Worm (Caenorhabditis elegans) whole organism, young adult: Measurements from ENCODE around the gene C29F9.6.

ENCODE experiments used
- B0019.2 ChIP-seq: fragments of 200-800 bp; sonication (Bioruptor generic); conservative IDR thresholded peaks from 2 replicates; pipeline ENCODE4 v1.3.6; 2022; ENCODE audit warnings: missing genetic modification reagents, missing genetic modification characterization, missing compliant biosample characterization
- F23B12.7 ChIP-seq: sonication (generic microtip); optimal IDR thresholded peaks from 2 replicates; lab custom pipeline; 2017; ENCODE audit warnings: missing genetic modification characterization, mild to moderate bottlenecking, missing compliant biosample characterization, antibody characterized with exemption, moderate library complexity; ENCODE audit not compliant: insufficient read depth
- F37B4.10 ChIP-seq: fragments of 200-800 bp; sonication (Bioruptor generic); IDR thresholded peaks from 2 replicates; pipeline ENCODE4 v1.3.6; 2022; ENCODE audit warnings: missing genetic modification characterization, missing compliant biosample characterization
- F39B2.1 ChIP-seq: fragments of 200-800 bp; sonication (Bioruptor generic); IDR thresholded peaks from 2 replicates; pipeline ENCODE4 v1.3.6; 2022; ENCODE audit warnings: missing genetic modification reagents, missing genetic modification characterization, missing compliant biosample characterization
- F57A8.1 ChIP-seq: fragments of 200-800 bp; sonication (Bioruptor generic); optimal IDR thresholded peaks from 2 replicates; lab custom pipeline; 2018; ENCODE audit warnings: mild to moderate bottlenecking, missing genetic modification characterization, moderate library complexity, missing compliant biosample characterization
- Y56A3A.18 ChIP-seq: fragments of 200-800 bp; sonication (Bioruptor generic); IDR thresholded peaks from 2 replicates; pipeline ENCODE4 v1.3.6; 2022; ENCODE audit warnings: missing genetic modification reagents, missing genetic modification characterization, missing compliant biosample characterization
- Y79H2A.3 ChIP-seq: fragments of 200-800 bp; sonication (Bioruptor generic); conservative IDR thresholded peaks from 2 replicates; pipeline ENCODE4 v1.3.6; 2022; ENCODE audit warnings: missing genetic modification reagents, missing genetic modification characterization, missing compliant biosample characterization
- Y95B8A.8 ChIP-seq: fragments of 200-800 bp; sonication (Bioruptor generic); IDR thresholded peaks from 2 replicates; pipeline ENCODE4 v1.3.6; 2022; ENCODE audit warnings: missing genetic modification reagents, missing genetic modification characterization, missing compliant biosample characterization
- ZK185.1 ChIP-seq: sonication (generic microtip); optimal IDR thresholded peaks from 2 replicates; lab custom pipeline; 2016; ENCODE audit warnings: mild to moderate bottlenecking, missing genetic modification characterization, missing compliant biosample characterization; ENCODE audit not compliant: poor library complexity, severe bottlenecking
- aptf-3 ChIP-seq: fragments of 200-800 bp; sonication (Bioruptor generic); IDR thresholded peaks from 2 replicates; pipeline ENCODE4 v1.3.6; 2022; ENCODE audit warnings: missing genetic modification characterization, missing compliant biosample characterization
- athp-1 ChIP-seq: sonication (generic microtip); optimal IDR thresholded peaks from 2 replicates; lab custom pipeline; 2017; ENCODE audit warnings: mild to moderate bottlenecking, missing genetic modification characterization, missing compliant biosample characterization
- attf-5 ChIP-seq: fragments of 200-800 bp; sonication (Bioruptor generic); optimal IDR thresholded peaks from 2 replicates; lab custom pipeline; 2018; ENCODE audit warnings: mild to moderate bottlenecking, missing genetic modification characterization, missing compliant biosample characterization
- bed-2 ChIP-seq: fragments of 200-800 bp; sonication (Bioruptor generic); IDR thresholded peaks from 2 replicates; pipeline ENCODE4 v1.3.6; 2022; ENCODE audit warnings: missing genetic modification reagents, missing genetic modification characterization, missing compliant biosample characterization
- cebp-1 ChIP-seq, 2 experiments: fragments of 200-800 bp in 1 of 2; sonication (Bioruptor generic) in 1 of 2; sonication (generic microtip) in 1 of 2; IDR thresholded peaks in 1 of 2; optimal IDR thresholded peaks in 1 of 2; 2 replicates each; pipeline versions ENCODE4 v1.3.6 to Lab custom; 2017 to 2022; ENCODE audit warnings: missing compliant biosample characterization in 2 of 2, missing genetic modification characterization in 2 of 2, mild to moderate bottlenecking in 1 of 2, missing genetic modification reagents in 1 of 2, moderate library complexity in 1 of 2
- ceh-27 ChIP-seq: fragments of 200-800 bp; sonication (Bioruptor generic); optimal IDR thresholded peaks from 2 replicates; lab custom pipeline; 2018; ENCODE audit warnings: mild to moderate bottlenecking, missing genetic modification characterization, moderate library complexity, missing compliant biosample characterization
- chd-7 ChIP-seq: sonication (generic microtip); optimal IDR thresholded peaks from 2 replicates; lab custom pipeline; 2016; ENCODE audit warnings: mild to moderate bottlenecking, missing genetic modification characterization, moderate library complexity, missing compliant biosample characterization
- die-1 ChIP-seq: sonication (generic microtip); optimal IDR thresholded peaks from 2 replicates; lab custom pipeline; 2016; ENCODE audit warnings: missing genotype, mild to moderate bottlenecking, missing genetic modification characterization, missing compliant biosample characterization
- dpl-1 ChIP-seq: fragments of 150-350 bp; optimal IDR thresholded peaks from 2 replicates; lab custom pipeline; 2014; ENCODE audit warnings: missing biosample characterization, missing genetic modification reagents, missing genetic modification characterization
- egl-18 ChIP-seq: fragments of 200-800 bp; sonication (Bioruptor generic); IDR thresholded peaks from 2 replicates; pipeline ENCODE4 v1.3.6; 2022; ENCODE audit warnings: missing genetic modification reagents, missing genetic modification characterization, missing compliant biosample characterization
- egl-44 ChIP-seq: fragments of 200-800 bp; sonication (Bioruptor generic); IDR thresholded peaks from 2 replicates; pipeline ENCODE4 v1.3.6; 2022; ENCODE audit warnings: missing genetic modification reagents, missing genetic modification characterization, missing compliant biosample characterization
- ekl-4 ChIP-seq: fragments of 200-800 bp; sonication (Bioruptor generic); IDR thresholded peaks from 2 replicates; pipeline ENCODE4 v1.3.6; 2022; ENCODE audit warnings: missing genetic modification reagents, missing genetic modification characterization, missing compliant biosample characterization
- ets-4 ChIP-seq: fragments of 200-800 bp; sonication (Bioruptor generic); optimal IDR thresholded peaks from 2 replicates; lab custom pipeline; 2018; ENCODE audit warnings: mild to moderate bottlenecking, missing genetic modification characterization, missing compliant biosample characterization
- let-526 ChIP-seq: fragments of 200-800 bp; sonication (Bioruptor generic); IDR thresholded peaks from 2 replicates; pipeline ENCODE4 v1.3.6; 2022; ENCODE audit warnings: missing genetic modification reagents, missing genetic modification characterization, missing compliant biosample characterization
- lin-26 ChIP-seq: fragments of 200-800 bp; sonication (Bioruptor generic); IDR thresholded peaks from 2 replicates; pipeline ENCODE4 v1.3.6; 2022; ENCODE audit warnings: missing genetic modification reagents, missing genetic modification characterization, missing compliant biosample characterization
- lin-35 ChIP-seq, 3 experiments: fragments of 150-350 bp in 2 of 3; sonication (generic microtip) in 1 of 3; optimal IDR thresholded peaks; 2 replicates each; lab custom pipeline; 2014 to 2018; ENCODE audit warnings: missing biosample characterization in 3 of 3, missing genetic modification characterization in 3 of 3, missing genetic modification reagents in 3 of 3
- lsy-27 ChIP-seq: sonication (generic microtip); optimal IDR thresholded peaks from 2 replicates; lab custom pipeline; 2017; ENCODE audit warnings: missing genetic modification characterization, mild to moderate bottlenecking, missing compliant biosample characterization, antibody characterized with exemption, missing genotype, borderline replicate concordance; ENCODE audit not compliant: insufficient read depth
- madf-10 ChIP-seq: sonication (generic microtip); optimal IDR thresholded peaks from 2 replicates; lab custom pipeline; 2016; ENCODE audit warnings: mild to moderate bottlenecking, missing genetic modification characterization, missing compliant biosample characterization
- mcd-1 ChIP-seq: fragments of 200-800 bp; sonication (Bioruptor generic); IDR thresholded peaks from 2 replicates; pipeline ENCODE4 v1.3.6; 2022; ENCODE audit warnings: missing genetic modification reagents, missing genetic modification characterization, missing compliant biosample characterization
- mel-28 ChIP-seq: sonication (generic microtip); optimal IDR thresholded peaks from 2 replicates; lab custom pipeline; 2016; ENCODE audit warnings: borderline replicate concordance, mild to moderate bottlenecking, missing genetic modification characterization, missing compliant biosample characterization
- nfya-1 ChIP-seq: sonication (generic microtip); optimal IDR thresholded peaks from 2 replicates; lab custom pipeline; 2017; ENCODE audit warnings: antibody characterized with exemption, missing compliant biosample characterization, missing genetic modification characterization, borderline replicate concordance; ENCODE audit not compliant: insufficient read depth
- nfyb-1 ChIP-seq: fragments of 200-800 bp; sonication (Bioruptor generic); IDR thresholded peaks from 2 replicates; pipeline ENCODE4 v1.3.6; 2022; ENCODE audit warnings: missing genetic modification reagents, missing genetic modification characterization, missing compliant biosample characterization
- nhr-120 ChIP-seq: fragments of 200-800 bp; sonication (Bioruptor generic); IDR thresholded peaks from 2 replicates; pipeline ENCODE4 v1.3.6; 2022; ENCODE audit warnings: missing genetic modification characterization, missing compliant biosample characterization
- nhr-27 ChIP-seq: fragments of 200-800 bp; sonication (Bioruptor generic); optimal IDR thresholded peaks from 2 replicates; lab custom pipeline; 2018; ENCODE audit warnings: mild to moderate bottlenecking, missing genetic modification characterization, moderate library complexity, missing compliant biosample characterization
- nhr-80 ChIP-seq: sonication (generic microtip); optimal IDR thresholded peaks from 2 replicates; lab custom pipeline; 2016; ENCODE audit warnings: missing genetic modification characterization, missing compliant biosample characterization
- pbrm-1 ChIP-seq: fragments of 200-800 bp; sonication (Bioruptor generic); IDR thresholded peaks from 2 replicates; pipeline ENCODE4 v1.3.6; 2022; ENCODE audit warnings: missing genetic modification reagents, missing genetic modification characterization, missing compliant biosample characterization
- pha-4 ChIP-seq: fragments of 150-350 bp; sonication (generic microtip); optimal IDR thresholded peaks from 2 replicates; lab custom pipeline; 2014; ENCODE audit warnings: missing biosample characterization, missing genetic modification reagents, missing genetic modification characterization
- rec-8 ChIP-seq, 2 experiments: sonication (generic microtip); optimal IDR thresholded peaks; 2 replicates each; lab custom pipeline; 2016; ENCODE audit warnings: mild to moderate bottlenecking in 2 of 2, missing genetic modification characterization in 2 of 2, missing genetic modification reagents in 2 of 2, missing genotype in 2 of 2, missing biosample characterization in 1 of 2, missing compliant biosample characterization in 1 of 2, moderate library complexity in 1 of 2
- rpc-1 ChIP-seq, 2 experiments: fragments of 150-350 bp in 1 of 2; sonication (generic microtip) in 1 of 2; optimal IDR thresholded peaks; 2 replicates each; lab custom pipeline; 2014 to 2018; ENCODE audit warnings: missing biosample characterization in 1 of 2, missing genetic modification characterization in 1 of 2, missing genetic modification reagents in 1 of 2, missing genotype in 1 of 2
- snpc-1.3 ChIP-seq: sonication (generic microtip); optimal IDR thresholded peaks from 2 replicates; lab custom pipeline; 2017; ENCODE audit warnings: missing genetic modification characterization, mild to moderate bottlenecking, missing compliant biosample characterization, antibody characterized with exemption, moderate library complexity, missing genotype, missing genetic modification reagents; ENCODE audit not compliant: insufficient read depth
- somi-1 ChIP-seq: fragments of 200-800 bp; sonication (Bioruptor generic); optimal IDR thresholded peaks from 2 replicates; lab custom pipeline; 2018; ENCODE audit warnings: mild to moderate bottlenecking, missing genetic modification characterization, missing compliant biosample characterization
- unc-130 ChIP-seq: sonication (generic microtip); optimal IDR thresholded peaks from 2 replicates; lab custom pipeline; 2016; ENCODE audit warnings: missing genetic modification reagents, missing genetic modification characterization, missing compliant biosample characterization
- ztf-22 ChIP-seq: fragments of 200-800 bp; sonication (Bioruptor generic); optimal IDR thresholded peaks from 2 replicates; lab custom pipeline; 2018; ENCODE audit warnings: mild to moderate bottlenecking, missing genetic modification characterization, moderate library complexity, missing compliant biosample characterization
- ztf-3 ChIP-seq: fragments of 200-800 bp; sonication (Bioruptor generic); optimal IDR thresholded peaks from 2 replicates; lab custom pipeline; 2018; ENCODE audit warnings: mild to moderate bottlenecking, missing genetic modification characterization, missing compliant biosample characterization

Gene C29F9.6

ce11 chrIII:124478-124877 is 9.8 kb downstream of the C29F9.6 start, which contains the start of gene pals-23 (continued):
- TF ChIP-seq egl-18 = no peak

ce11 chrIII:130650-131049 is 15.9 kb downstream of the C29F9.6 start, which contains the start of the genes nhr-280 and C29F9.2:
Gene nhr-280, minus strand, starts transcription at chrIII:130750.
Gene C29F9.2, plus strand, starts transcription at chrIII:130947.
- TF ChIP-seq nhr-80 (tag; lab: Kevin White, UChicago) (peak; percentile 1), Y56A3A.18 (GFP tag; lab: Robert Waterston, UW) (no peak)

- TF ChIP-seq rpc-1 (optimal IDR thresholded peaks at IDR 0.05; lab: Kevin White, UChicago) = no peak
- TF ChIP-seq rpc-1 (tag; optimal IDR thresholded peaks at IDR 0.05; lab: Kevin White, UChicago) = no peak
- TF ChIP-seq Y95B8A.8 (GFP tag; lab: Robert Waterston, UW) = no peak
- peak in 1 of 3 experiments; percentile 28 for TF ChIP-seq lin-35 (GFP tag; optimal IDR thresholded peaks at IDR 0.05; lab: Kevin White, UChicago)
- TF ChIP-seq F23B12.7 (tag; lab: Kevin White, UChicago) = no peak
- no peak for TF ChIP-seq mel-28 (tag; lab: Kevin White, UChicago)
- TF ChIP-seq athp-1 = no peak
- no peak for TF ChIP-seq egl-44 (GFP tag; lab: Robert Waterston, UW)
- TF ChIP-seq let-526 (GFP tag; lab: Robert Waterston, UW) = no peak
- TF ChIP-seq B0019.2 (GFP tag; lab: Robert Waterston, UW) = no peak
- TF ChIP-seq cebp-1 (GFP tag; IDR thresholded peaks at IDR 0.05; lab: Robert Waterston, UW) = no peak
- TF ChIP-seq cebp-1 (tag; optimal IDR thresholded peaks at IDR 0.05; lab: Kevin White, UChicago) = no peak
- TF ChIP-seq ztf-22 (GFP tag; lab: Kevin White, UChicago) = no peak
- no peak for TF ChIP-seq nfya-1 (tag; lab: Kevin White, UChicago)
- no peak for TF ChIP-seq lsy-27 (tag; lab: Kevin White, UChicago)
- no peak for TF ChIP-seq ekl-4
- no peak for TF ChIP-seq aptf-3 (GFP tag; lab: Robert Waterston, UW)
- TF ChIP-seq attf-5 (GFP tag; lab: Kevin White, UChicago) = peak; percentile 54
- TF ChIP-seq pha-4 (tag; lab: Kevin White, UChicago) = no peak
- TF ChIP-seq F39B2.1 (GFP tag; lab: Robert Waterston, UW) = no peak
- TF ChIP-seq nhr-27 (tag; lab: Kevin White, UChicago) = no peak
- no peak for TF ChIP-seq Y79H2A.3 (GFP tag; lab: Robert Waterston, UW)
- TF ChIP-seq ets-4 (GFP tag; lab: Kevin White, UChicago) = no peak
- TF ChIP-seq bed-2 (GFP tag; lab: Robert Waterston, UW) = no peak
- no peak for TF ChIP-seq madf-10 (tag; lab: Kevin White, UChicago)
- TF ChIP-seq ztf-3 (GFP tag; lab: Kevin White, UChicago) = no peak
- no peak for TF ChIP-seq lin-26 (GFP tag; lab: Robert Waterston, UW)
- no peak for TF ChIP-seq somi-1
- no peak for TF ChIP-seq nfyb-1 (GFP tag; lab: Robert Waterston, UW)
- no peak for TF ChIP-seq ceh-27 (GFP tag; lab: Kevin White, UChicago)
- no peak for TF ChIP-seq F37B4.10 (GFP tag; lab: Robert Waterston, UW)
- TF ChIP-seq ZK185.1 (tag; lab: Kevin White, UChicago) = no peak
- TF ChIP-seq F57A8.1 = no peak
- no peak for TF ChIP-seq snpc-1.3 (tag; lab: Kevin White, UChicago)
- no peak for TF ChIP-seq unc-130 (GFP tag; lab: Kevin White, UChicago)
- no peak for TF ChIP-seq rec-8 (tag; optimal IDR thresholded peaks at IDR 0.05; lab: Kevin White, UChicago)
- no peak for TF ChIP-seq dpl-1 (GFP tag; lab: Kevin White, UChicago)
- TF ChIP-seq mcd-1 (GFP tag; lab: Robert Waterston, UW) = peak; percentile 81
- no peak for TF ChIP-seq die-1 (tag; lab: Kevin White, UChicago)
- TF ChIP-seq chd-7 (tag; lab: Kevin White, UChicago) = no peak
- no peak for TF ChIP-seq nhr-120 (GFP tag; lab: Robert Waterston, UW)
- TF ChIP-seq pbrm-1 (GFP tag; lab: Robert Waterston, UW) = no peak
Measured at ce11 chrIII:131627-132026, 16.9 kb downstream of the C29F9.6 start.
